Worm (Caenorhabditis elegans) whole organism, midembryonic: ENCODE measurements around the gene Y116F11A.1.

Experiments
- T22C8.4 ChIP-seq: fragments of 200-800 bp; sonication (Bioruptor generic); IDR thresholded peaks from 2 replicates; pipeline ENCODE4 v1.3.6; 2022; ENCODE audit warnings: missing genetic modification characterization, missing compliant biosample characterization
- cog-1 ChIP-seq: sonication (generic microtip); optimal IDR thresholded peaks from 2 replicates; lab custom pipeline; 2016; ENCODE audit warnings: missing genetic modification characterization, missing compliant biosample characterization
- flt-1 ChIP-seq: fragments of 200-800 bp; sonication (Bioruptor generic); IDR thresholded peaks from 2 replicates; pipeline ENCODE4 v1.3.6; 2022; ENCODE audit warnings: missing genetic modification characterization, missing compliant biosample characterization
- klf-2 ChIP-seq: fragments of 200-800 bp; sonication (Bioruptor generic); conservative IDR thresholded peaks from 2 replicates; pipeline ENCODE4 v1.3.6; 2022; ENCODE audit warnings: missing genetic modification reagents, missing genetic modification characterization, missing compliant biosample characterization
- med-1 ChIP-seq: sonication (generic microtip); optimal IDR thresholded peaks from 2 replicates; lab custom pipeline; 2017; ENCODE audit warnings: missing genetic modification characterization, mild to moderate bottlenecking, missing compliant biosample characterization, antibody characterized with exemption, missing genetic modification reagents; ENCODE audit not compliant: insufficient read depth
- ref-1 ChIP-seq: fragments of 200-800 bp; sonication (Bioruptor generic); conservative IDR thresholded peaks from 2 replicates; pipeline ENCODE4 v1.3.6; 2022; ENCODE audit warnings: missing genetic modification reagents, missing genetic modification characterization, missing compliant biosample characterization
- tab-1 ChIP-seq: fragments of 200-800 bp; sonication (Bioruptor generic); IDR thresholded peaks from 2 replicates; pipeline ENCODE4 v1.3.6; 2022; ENCODE audit warnings: missing genetic modification characterization, missing compliant biosample characterization
- ztf-23 ChIP-seq: fragments of 200-800 bp; sonication (Bioruptor generic); IDR thresholded peaks from 2 replicates; pipeline ENCODE4 v1.3.6; 2022; ENCODE audit warnings: missing genetic modification reagents, missing genetic modification characterization, missing compliant biosample characterization
- ztf-29 ChIP-seq: fragments of 200-800 bp; sonication (Bioruptor generic); IDR thresholded peaks from 2 replicates; pipeline ENCODE4 v1.3.6; 2022; ENCODE audit warnings: missing genetic modification reagents, missing genetic modification characterization, missing compliant biosample characterization

The Y116F11A.1 gene

ce11 chrV:19759282-19759681, 28.9 kb downstream of the Y116F11A.1 start:
- TF ChIP-seq ref-1 (no peak), med-1 (GFP tag; lab: Kevin White, UChicago) (no peak), ztf-23 (no peak), flt-1 (no peak), tab-1 (no peak), cog-1 (tag; lab: Kevin White, UChicago) (no peak), ztf-29 (GFP tag; lab: Robert Waterston, UW) (no peak), klf-2 (no peak), T22C8.4 (GFP tag; lab: Robert Waterston, UW) (no peak)

ce11 chrV:19760751-19761150, 30.4 kb downstream of the Y116F11A.1 start, which contains the start of gene M162.5:
TSS of gene M162.5 (plus strand) at chrV:19761051.
- TF ChIP-seq ztf-23 (no peak), cog-1 (tag; lab: Kevin White, UChicago) (no peak), tab-1 (no peak), flt-1 (no peak), med-1 (GFP tag; lab: Kevin White, UChicago) (no peak), ztf-29 (GFP tag; lab: Robert Waterston, UW) (no peak), ref-1 (no peak), klf-2 (no peak), T22C8.4 (GFP tag; lab: Robert Waterston, UW) (no peak)

ce11 chrV:19767719-19768118, 37.3 kb downstream of the Y116F11A.1 start:
- no peak for TF ChIP-seq med-1 (GFP tag; lab: Kevin White, UChicago)
- TF ChIP-seq T22C8.4 (GFP tag; lab: Robert Waterston, UW), result no peak
- TF ChIP-seq klf-2, result no peak
- no peak for TF ChIP-seq ref-1
- no peak for TF ChIP-seq tab-1
- TF ChIP-seq ztf-29 (GFP tag; lab: Robert Waterston, UW), result no peak
- no peak for TF ChIP-seq ztf-23
- TF ChIP-seq flt-1, result no peak
- TF ChIP-seq cog-1 (tag; lab: Kevin White, UChicago), result no peak

- TF ChIP-seq ztf-23, result no peak
- no peak for TF ChIP-seq T22C8.4 (GFP tag; lab: Robert Waterston, UW)
- no peak for TF ChIP-seq cog-1 (tag; lab: Kevin White, UChicago)
- no peak for TF ChIP-seq ref-1
- TF ChIP-seq ztf-29 (GFP tag; lab: Robert Waterston, UW), result no peak
- no peak for TF ChIP-seq klf-2
- no peak for TF ChIP-seq tab-1
- no peak for TF ChIP-seq med-1 (GFP tag; lab: Kevin White, UChicago)
- TF ChIP-seq flt-1, result no peak
Measured at ce11 chrV:19771660-19772059, 41.3 kb downstream of the Y116F11A.1 start, which contains the start of gene M162.15. TSS of gene M162.15 (minus strand) at chrV:19771760.

ce11 chrV:19777227-19777626, 46.8 kb downstream of the Y116F11A.1 start, which contains the start of gene fbxa-118:
TSS of gene fbxa-118 (minus strand) at chrV:19777327.
- TF ChIP-seq ztf-23 (no peak), klf-2 (no peak), ztf-29 (GFP tag; lab: Robert Waterston, UW) (no peak)

- no peak for TF ChIP-seq cog-1 (tag; lab: Kevin White, UChicago)
- no peak for TF ChIP-seq tab-1
- TF ChIP-seq ref-1, result no peak
- TF ChIP-seq klf-2, result no peak
- no peak for TF ChIP-seq flt-1
- no peak for TF ChIP-seq ztf-29 (GFP tag; lab: Robert Waterston, UW)
- no peak for TF ChIP-seq ztf-23
- TF ChIP-seq med-1 (GFP tag; lab: Kevin White, UChicago), result no peak
- no peak for TF ChIP-seq T22C8.4 (GFP tag; lab: Robert Waterston, UW)
Measured at ce11 chrV:19778608-19779007, 48.2 kb downstream of the Y116F11A.1 start, which contains the start of gene fbxa-194. TSS of gene fbxa-194 (minus strand) at chrV:19778708.

ce11 chrV:19779220-19779619, 48.8 kb downstream of the Y116F11A.1 start:
- no peak for TF ChIP-seq ref-1
